Worm (Caenorhabditis elegans) whole organism, L3 larva: ENCODE measurements around the gene xpf-1.

Source experiments
- R02D3.7 ChIP-seq: fragments of 150-350 bp; optimal IDR thresholded peaks from 2 replicates; lab custom pipeline; 2014; ENCODE audit warnings: missing biosample characterization, missing genetic modification characterization
- ZK546.5 ChIP-seq: sonication (generic microtip); optimal IDR thresholded peaks from 2 replicates; lab custom pipeline; 2017; ENCODE audit warnings: missing biosample characterization, missing genetic modification characterization
- aly-2 ChIP-seq: fragments of 150-350 bp; optimal IDR thresholded peaks from 2 replicates; lab custom pipeline; 2014; ENCODE audit warnings: missing biosample characterization, missing genetic modification characterization
- ama-1 ChIP-seq: fragments of 150-350 bp; optimal IDR thresholded peaks from 2 replicates; lab custom pipeline; 2018
- ceh-16 ChIP-seq: sonication (generic microtip); optimal IDR thresholded peaks from 2 replicates; lab custom pipeline; 2017; ENCODE audit warnings: missing biosample characterization, missing genetic modification characterization
- ceh-28 ChIP-seq: fragments of 150-350 bp; optimal IDR thresholded peaks from 2 replicates; lab custom pipeline; 2014; ENCODE audit warnings: missing biosample characterization, missing genetic modification reagents, missing genetic modification characterization
- ceh-82 ChIP-seq: fragments of 150-350 bp; optimal IDR thresholded peaks from 2 replicates; lab custom pipeline; 2014; ENCODE audit warnings: missing biosample characterization, missing genetic modification characterization
- ceh-9 ChIP-seq: sonication (generic microtip); optimal IDR thresholded peaks from 2 replicates; lab custom pipeline; 2018; ENCODE audit warnings: missing biosample characterization, missing genetic modification characterization
- daf-12 ChIP-seq: fragments of 150-350 bp; optimal IDR thresholded peaks from 2 replicates; lab custom pipeline; 2014; ENCODE audit warnings: missing biosample characterization, missing genetic modification reagents, missing genetic modification characterization
- egl-27 ChIP-seq: sonication (generic microtip); optimal IDR thresholded peaks from 4 replicates; lab custom pipeline; 2017; ENCODE audit warnings: missing biosample characterization, missing genetic modification reagents, missing genetic modification characterization
- egl-5 ChIP-seq: fragments of 150-350 bp; optimal IDR thresholded peaks from 2 replicates; lab custom pipeline; 2017; ENCODE audit warnings: missing biosample characterization, missing genetic modification reagents, missing genetic modification characterization, inconsistent platforms
- elt-1 ChIP-seq: fragments of 150-350 bp; optimal IDR thresholded peaks from 2 replicates; lab custom pipeline; 2014; ENCODE audit warnings: missing biosample characterization, missing genetic modification characterization
- elt-2 ChIP-seq: sonication (generic microtip); optimal IDR thresholded peaks from 2 replicates; lab custom pipeline; 2016; ENCODE audit warnings: missing genetic modification reagents, mild to moderate bottlenecking, missing genetic modification characterization, missing compliant biosample characterization
- elt-3 ChIP-seq, 3 experiments: fragments of 150-350 bp in 1 of 3; sonication (generic microtip) in 2 of 3; optimal IDR thresholded peaks; 2 replicates in 2 of 3; 4 replicates in 1 of 3; lab custom pipeline; 2014 to 2017; ENCODE audit warnings: missing biosample characterization in 3 of 3, missing genetic modification characterization in 3 of 3
- fkh-10 ChIP-seq: sonication (generic microtip); optimal IDR thresholded peaks from 2 replicates; lab custom pipeline; 2017; ENCODE audit warnings: missing biosample characterization, missing genetic modification reagents, missing genetic modification characterization
- fkh-2 ChIP-seq: fragments of 150-350 bp; optimal IDR thresholded peaks from 2 replicates; lab custom pipeline; 2014; ENCODE audit warnings: missing biosample characterization, missing genetic modification reagents, missing genetic modification characterization
- fos-1 ChIP-seq: fragments of 150-350 bp; optimal IDR thresholded peaks from 2 replicates; lab custom pipeline; 2014; ENCODE audit warnings: missing biosample characterization, missing genetic modification characterization
- hmg-11 ChIP-seq: sonication (generic microtip); optimal IDR thresholded peaks from 2 replicates; lab custom pipeline; 2016; ENCODE audit warnings: missing genetic modification characterization, missing compliant biosample characterization
- jun-1 ChIP-seq: fragments of 150-350 bp; optimal IDR thresholded peaks from 2 replicates; lab custom pipeline; 2014; ENCODE audit warnings: missing biosample characterization, missing genetic modification reagents, missing genetic modification characterization
- lin-15B ChIP-seq: fragments of 150-350 bp; optimal IDR thresholded peaks from 2 replicates; lab custom pipeline; 2014; ENCODE audit warnings: missing biosample characterization, missing genetic modification characterization
- lin-39 ChIP-seq: fragments of 150-350 bp; optimal IDR thresholded peaks from 2 replicates; lab custom pipeline; 2018; ENCODE audit warnings: missing biosample characterization, missing genetic modification reagents, missing genetic modification characterization
- mdl-1 ChIP-seq: fragments of 150-350 bp; optimal IDR thresholded peaks from 2 replicates; lab custom pipeline; 2014; ENCODE audit warnings: missing biosample characterization, missing genetic modification characterization
- mml-1 ChIP-seq: fragments of 150-350 bp; sonication (generic microtip); optimal IDR thresholded peaks from 3 replicates; lab custom pipeline; 2014; ENCODE audit warnings: missing biosample characterization, missing genetic modification characterization
- nfya-1 ChIP-seq: sonication (generic microtip); optimal IDR thresholded peaks from 2 replicates; lab custom pipeline; 2017; ENCODE audit warnings: missing genetic modification characterization, mild to moderate bottlenecking, missing compliant biosample characterization, antibody characterized with exemption, moderate library complexity; ENCODE audit not compliant: insufficient read depth
- nhr-11 ChIP-seq: fragments of 150-350 bp; optimal IDR thresholded peaks from 2 replicates; lab custom pipeline; 2014; ENCODE audit warnings: missing biosample characterization, missing genetic modification characterization
- nhr-12 ChIP-seq: fragments of 150-350 bp; optimal IDR thresholded peaks from 2 replicates; lab custom pipeline; 2014; ENCODE audit warnings: missing biosample characterization, missing genetic modification characterization
- nhr-23 ChIP-seq: fragments of 150-350 bp; optimal IDR thresholded peaks from 2 replicates; lab custom pipeline; 2014; ENCODE audit warnings: missing biosample characterization, missing genetic modification reagents, missing genetic modification characterization
- nhr-237 ChIP-seq: fragments of 150-350 bp; optimal IDR thresholded peaks from 2 replicates; lab custom pipeline; 2014; ENCODE audit warnings: missing biosample characterization, missing genetic modification characterization
- nhr-25 ChIP-seq: sonication (generic microtip); optimal IDR thresholded peaks from 2 replicates; lab custom pipeline; 2017; ENCODE audit warnings: missing biosample characterization, missing genetic modification characterization
- nhr-28 ChIP-seq: fragments of 150-350 bp; optimal IDR thresholded peaks from 2 replicates; lab custom pipeline; 2014; ENCODE audit warnings: missing biosample characterization, missing genetic modification characterization
- nhr-43 ChIP-seq: sonication (generic microtip); optimal IDR thresholded peaks from 2 replicates; lab custom pipeline; 2016; ENCODE audit warnings: mild to moderate bottlenecking, missing genetic modification characterization, missing compliant biosample characterization; ENCODE audit not compliant: poor library complexity, severe bottlenecking
- nhr-67 ChIP-seq: fragments of 150-350 bp; optimal IDR thresholded peaks from 2 replicates; lab custom pipeline; 2014; ENCODE audit warnings: missing biosample characterization, missing genetic modification characterization
- nhr-76 ChIP-seq: fragments of 150-350 bp; sonication (generic microtip); optimal IDR thresholded peaks from 5 replicates; lab custom pipeline; 2014; ENCODE audit warnings: missing biosample characterization, missing genetic modification characterization
- nhr-77 ChIP-seq: fragments of 150-350 bp; optimal IDR thresholded peaks from 2 replicates; lab custom pipeline; 2014; ENCODE audit warnings: missing biosample characterization, missing genetic modification characterization
- pha-4 ChIP-seq: fragments of 150-350 bp; optimal IDR thresholded peaks from 2 replicates; lab custom pipeline; 2014; ENCODE audit warnings: missing biosample characterization, missing genetic modification reagents, missing genetic modification characterization
- pqm-1 ChIP-seq: fragments of 150-350 bp; optimal IDR thresholded peaks from 2 replicates; lab custom pipeline; 2017; ENCODE audit warnings: missing biosample characterization, missing genetic modification characterization, inconsistent platforms
- sea-2 ChIP-seq: fragments of 150-350 bp; sonication (generic microtip); optimal IDR thresholded peaks from 4 replicates; lab custom pipeline; 2014; ENCODE audit warnings: missing biosample characterization, missing genetic modification reagents, missing genetic modification characterization
- skn-1 ChIP-seq: fragments of 150-350 bp; optimal IDR thresholded peaks from 2 replicates; lab custom pipeline; 2014; ENCODE audit warnings: missing biosample characterization, missing genetic modification characterization
- snpc-4 ChIP-seq: fragments of 150-350 bp; optimal IDR thresholded peaks from 2 replicates; lab custom pipeline; 2014; ENCODE audit warnings: missing biosample characterization, missing genetic modification characterization
- unc-39 ChIP-seq: sonication (generic microtip); optimal IDR thresholded peaks from 4 replicates; lab custom pipeline; 2017; ENCODE audit warnings: missing biosample characterization, missing genetic modification characterization
- unc-62 ChIP-seq: fragments of 150-350 bp; sonication (generic microtip); optimal IDR thresholded peaks from 4 replicates; lab custom pipeline; 2014; ENCODE audit warnings: missing biosample characterization, missing genetic modification reagents, missing genetic modification characterization
- zag-1 ChIP-seq: fragments of 150-350 bp; optimal IDR thresholded peaks from 2 replicates; lab custom pipeline; 2014; ENCODE audit warnings: missing biosample characterization, missing genetic modification characterization
- ztf-11 ChIP-seq: fragments of 150-350 bp; optimal IDR thresholded peaks from 2 replicates; lab custom pipeline; 2014; ENCODE audit warnings: missing biosample characterization, missing genetic modification characterization
- ztf-4 ChIP-seq: fragments of 150-350 bp; optimal IDR thresholded peaks from 2 replicates; lab custom pipeline; 2014; ENCODE audit warnings: missing biosample characterization, missing genetic modification characterization

Gene xpf-1

ce11 chrII:11695945-11696270 is at the start of gene xpf-1:
TSS of gene xpf-1 (plus strand) at chrII:11696171.
- no peak for TF ChIP-seq ama-1 (lab: Kevin White, UChicago)
- no peak for TF ChIP-seq elt-3 (tag; optimal IDR thresholded peaks at IDR 0.05; lab: Kevin White, UChicago)
- TF ChIP-seq R02D3.7 = no peak
- TF ChIP-seq nhr-28 (tag; lab: Kevin White, UChicago) = no peak
- no peak for TF ChIP-seq ZK546.5
- TF ChIP-seq nhr-76 (tag; lab: Kevin White, UChicago) = no peak
- TF ChIP-seq skn-1 (tag; lab: Kevin White, UChicago) = no peak
- no peak for TF ChIP-seq ztf-11 (tag; lab: Kevin White, UChicago)
- TF ChIP-seq snpc-4 (tag; lab: Kevin White, UChicago) = no peak
- TF ChIP-seq ztf-4 (tag; lab: Kevin White, UChicago) = no peak
- no peak for TF ChIP-seq elt-2
- TF ChIP-seq aly-2 (tag; lab: Kevin White, UChicago) = no peak
- TF ChIP-seq nhr-12 (tag; lab: Kevin White, UChicago) = no peak

- TF ChIP-seq unc-39 (no peak), elt-2 (peak; percentile 75), ama-1 (lab: Kevin White, UChicago) (no peak), egl-27 (tag; lab: Kevin White, UChicago) (no peak), skn-1 (tag; lab: Kevin White, UChicago) (peak; percentile 17), ztf-4 (tag; lab: Kevin White, UChicago) (no peak), mml-1 (tag; lab: Kevin White, UChicago) (no peak), ceh-82 (no peak), nfya-1 (tag; lab: Kevin White, UChicago) (peak; percentile 40), nhr-43 (tag; lab: Kevin White, UChicago) (peak; percentile 2), fos-1 (no peak), unc-62 (GFP tag; lab: Kevin White, UChicago) (no peak), lin-15B (tag; lab: Kevin White, UChicago) (no peak), nhr-67 (tag; lab: Kevin White, UChicago) (no peak), nhr-23 (no peak), hmg-11 (tag; lab: Kevin White, UChicago) (no peak), fkh-10 (GFP tag; lab: Kevin White, UChicago) (no peak), nhr-12 (tag; lab: Kevin White, UChicago) (no peak), nhr-237 (tag; lab: Kevin White, UChicago) (no peak), zag-1 (tag; lab: Kevin White, UChicago) (no peak), lin-39 (no peak), ceh-28 (tag; lab: Kevin White, UChicago) (no peak), snpc-4 (tag; lab: Kevin White, UChicago) (no peak), daf-12 (no peak), nhr-76 (tag; lab: Kevin White, UChicago) (no peak), ceh-16 (no peak), elt-3 (tag; optimal IDR thresholded peaks at IDR 0.05; lab: Kevin White, UChicago) (no peak), sea-2 (GFP tag; lab: Kevin White, UChicago) (no peak), nhr-25 (peak; percentile 27), ZK546.5 (no peak), ceh-9 (no peak), pha-4 (tag; lab: Kevin White, UChicago) (peak; percentile 8), elt-1 (no peak), R02D3.7 (no peak), nhr-77 (no peak), fkh-2 (tag; lab: Kevin White, UChicago) (no peak), pqm-1 (tag; lab: Kevin White, UChicago) (peak; percentile 29), nhr-11 (no peak), mdl-1 (tag; lab: Kevin White, UChicago) (no peak), jun-1 (tag; lab: Kevin White, UChicago) (no peak), aly-2 (tag; lab: Kevin White, UChicago) (no peak), ztf-11 (tag; lab: Kevin White, UChicago) (no peak), egl-5 (tag; lab: Kevin White, UChicago) (no peak)
- TF ChIP-seq, all 47 proteins: peak for 7
These were observed 49.6 kb upstream of the xpf-1 start, which contains the start of gene ghi-1 for ce11 chrII:11646276-11646797. TSS of gene ghi-1 (plus strand) at chrII:11646747.
